Worm (Caenorhabditis elegans): ENCODE results near the gene ugt-10.

The ugt-10 gene

ce11 chrV:4918091-4918624 lies 18.2 kb upstream of the ugt-10 start, which contains the start of gene C02E7.7:
Gene C02E7.7, minus strand, starts transcription at chrV:4918574.
- TF ChIP-seq bed-1 (GFP tag; IDR thresholded peaks at IDR 0.05) (no peak), mcd-1 (GFP tag; IDR thresholded peaks at IDR 0.05) (no peak), lin-54 (GFP tag; optimal IDR thresholded peaks at IDR 0.05) (no peak), nfya-1 (tag; optimal IDR thresholded peaks at IDR 0.05; ENCODE audit: borderline replicate concordance, insufficient read depth) (no peak), dpl-1 (GFP tag; optimal IDR thresholded peaks at IDR 0.05) (no peak), lag-1 (GFP tag; IDR thresholded peaks at IDR 0.05) (no peak), zfh-2 (GFP tag; conservative IDR thresholded peaks at IDR 0.05) (peak; percentile 74), T26A5.8 (tag; optimal IDR thresholded peaks at IDR 0.05) (no peak), egrh-3 (GFP tag; IDR thresholded peaks at IDR 0.05) (peak; percentile 46; the same call in 1 of the 2 replicates), ceh-100 (GFP tag; IDR thresholded peaks at IDR 0.05) (no peak), nhr-179 (tag; optimal IDR thresholded peaks at IDR 0.05) (no peak), him-1 (tag; optimal IDR thresholded peaks at IDR 0.05) (no peak)

DNA sequence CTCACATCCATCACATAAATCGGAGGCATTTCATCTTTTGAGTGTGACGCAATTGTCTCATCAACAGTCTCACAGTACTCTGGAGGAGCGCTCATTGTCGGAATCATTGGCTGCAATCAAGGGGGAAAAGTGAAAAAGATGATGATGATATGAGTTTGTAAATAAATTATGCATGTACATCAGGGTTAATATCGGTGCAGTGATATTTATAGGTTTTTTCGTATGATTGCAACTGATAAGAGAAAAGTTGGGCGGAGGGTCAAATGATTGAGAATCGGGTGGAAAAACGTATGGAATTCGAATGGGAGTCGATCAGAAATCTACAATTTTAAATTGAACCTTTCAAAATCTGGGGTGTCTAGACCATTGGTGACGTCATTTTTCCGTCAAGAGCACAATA lies 15.0 kb upstream of the ugt-10 start, which contains the start of gene H23N18.6:
Gene H23N18.6 (minus strand): TSS at position 201 of the 400 bp plus-strand sequence.
- TF ChIP-seq nhr-80 (tag; optimal IDR thresholded peaks at IDR 0.05) (peak; percentile 37), madf-8 (GFP tag; conservative IDR thresholded peaks at IDR 0.05) (no peak), Y53F4B.3 (GFP tag; IDR thresholded peaks at IDR 0.05) (no peak), dpff-1 (tag; optimal IDR thresholded peaks at IDR 0.05) (no peak), K11D2.4 (GFP tag; IDR thresholded peaks at IDR 0.05) (no peak), F33H1.4 (GFP tag; IDR thresholded peaks at IDR 0.05) (no peak), attf-5 (GFP tag; optimal IDR thresholded peaks at IDR 0.05) (no peak)

- TF ChIP-seq snpc-4 (GFP tag; optimal IDR thresholded peaks at IDR 0.05) (no peak), snpc-4 (tag; optimal IDR thresholded peaks at IDR 0.05) (peak in 2 of 4 experiments; percentile 54 to 80), Y53F4B.3 (GFP tag; IDR thresholded peaks at IDR 0.05) (no peak)
Measured at ce11 chrV:4913853-4914252, 13.9 kb upstream of the ugt-10 start.

- no peak for TF ChIP-seq pha-4 (tag; optimal IDR thresholded peaks at IDR 0.05)
- TF ChIP-seq ets-4 (GFP tag; optimal IDR thresholded peaks at IDR 0.05): no peak
- no peak for TF ChIP-seq nfya-1 (tag; optimal IDR thresholded peaks at IDR 0.05; ENCODE audit: borderline replicate concordance, insufficient read depth)
- TF ChIP-seq F33H1.4 (GFP tag; IDR thresholded peaks at IDR 0.05): no peak
- TF ChIP-seq ama-1 (optimal IDR thresholded peaks at IDR 0.05): no peak
- no peak for TF ChIP-seq ama-1 (GFP tag; optimal IDR thresholded peaks at IDR 0.05)
- TF ChIP-seq F55B11.4 (tag; optimal IDR thresholded peaks at IDR 0.05; ENCODE audit: borderline replicate concordance, insufficient read depth): no peak
- TF ChIP-seq Y56A3A.18 (GFP tag; IDR thresholded peaks at IDR 0.05): no peak
- TF ChIP-seq egl-44 (GFP tag; IDR thresholded peaks at IDR 0.05): no peak
- TF ChIP-seq attf-6 (GFP tag; IDR thresholded peaks at IDR 0.05): no peak
- no peak for TF ChIP-seq egl-18 (GFP tag; IDR thresholded peaks at IDR 0.05)
- no peak for TF ChIP-seq F57C9.4 (tag; optimal IDR thresholded peaks at IDR 0.05)
- TF ChIP-seq nhr-120 (GFP tag; IDR thresholded peaks at IDR 0.05): no peak
- TF ChIP-seq ceh-91 (GFP tag; IDR thresholded peaks at IDR 0.05): no peak
- TF ChIP-seq ztf-28 (GFP tag; IDR thresholded peaks at IDR 0.05): no peak
Measured at ce11 chrV:4912313-4912712, 12.4 kb upstream of the ugt-10 start, which contains the start of gene H23N18.5. Gene H23N18.5, minus strand, starts transcription at chrV:4912381.

DNA sequence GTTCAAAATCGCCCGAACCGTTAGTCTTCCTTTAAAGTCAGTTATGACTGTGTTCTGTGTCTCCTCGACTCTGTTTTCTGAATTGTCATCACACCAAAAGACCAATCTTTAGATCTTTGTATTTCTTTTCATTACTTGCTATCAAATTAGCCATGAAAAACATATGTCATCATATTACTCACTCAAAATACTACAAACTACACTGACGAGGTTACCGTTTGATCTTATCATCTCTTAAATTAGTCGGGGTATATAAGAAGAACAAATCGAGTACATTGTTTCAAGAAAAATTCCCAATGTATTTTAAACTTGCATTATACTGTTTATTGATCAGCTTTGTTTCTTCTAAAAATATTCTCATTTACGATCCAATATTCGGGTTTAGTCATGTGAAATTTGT lies 8.7 kb upstream of the ugt-10 start, which contains the start of gene ugt-13:
Gene ugt-13 (plus strand): TSS at position 294 of the 400 bp plus-strand sequence.
- TF ChIP-seq F55B11.4 (tag; optimal IDR thresholded peaks at IDR 0.05; ENCODE audit: borderline replicate concordance, insufficient read depth) (no peak), F10E7.11 (tag; optimal IDR thresholded peaks at IDR 0.05) (no peak), lin-40 (tag; optimal IDR thresholded peaks at IDR 0.05) (peak; percentile 7), Y53G8AR.9 (GFP tag; conservative IDR thresholded peaks at IDR 0.05) (no peak)

Measured in whole organism, young adult.